Worm (Caenorhabditis elegans): ENCODE data around the gene lin-23.

DNA sequence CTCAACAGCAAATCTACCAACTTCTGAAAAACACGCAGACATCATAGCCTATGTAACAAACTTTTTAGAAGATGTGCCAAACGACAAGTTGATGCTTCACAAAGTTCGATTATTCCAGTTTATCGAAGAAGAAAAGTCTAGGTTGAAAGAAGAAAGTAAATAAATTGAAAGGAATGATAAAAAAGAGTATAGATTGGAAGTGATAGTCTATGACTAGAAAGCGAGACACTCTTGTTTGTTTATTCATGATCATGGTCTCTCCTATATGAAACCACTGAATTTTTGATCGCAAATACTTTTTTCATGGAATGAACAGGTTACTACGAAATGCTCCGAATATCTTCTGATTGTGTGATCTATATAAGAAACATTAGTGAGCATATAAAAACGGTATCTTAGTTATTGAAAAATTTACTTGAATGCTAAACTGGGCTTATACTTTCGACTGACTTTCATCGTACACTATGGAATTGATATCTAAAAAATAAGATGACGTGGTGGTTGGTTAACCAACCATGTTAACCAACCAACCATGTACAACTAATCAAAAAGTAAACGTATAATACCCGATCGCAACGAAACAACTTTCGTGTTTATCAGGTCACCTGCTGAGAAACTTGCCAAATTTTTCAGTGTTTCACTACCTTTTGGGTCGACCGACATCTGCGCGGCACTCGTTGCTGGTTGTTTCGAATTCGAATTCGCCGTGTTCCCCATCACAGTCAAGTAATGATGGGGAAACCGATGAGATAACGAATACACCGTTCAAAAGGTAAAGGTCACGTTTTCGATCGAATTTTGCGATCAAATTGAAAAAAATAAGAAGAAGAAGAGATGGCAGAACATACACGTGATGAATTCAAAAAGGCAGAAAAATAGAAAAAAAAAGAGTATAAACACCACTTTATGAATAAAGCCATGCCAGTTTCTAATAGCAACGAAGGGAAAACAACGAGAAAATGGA, 25.6 kb upstream of the lin-23 start, which contains the start of gene C32D5.8:
- TF ChIP-seq nhr-90 (tag; optimal IDR thresholded peaks at IDR 0.05), result no peak
- TF ChIP-seq F23B12.7 (tag; optimal IDR thresholded peaks at IDR 0.05; ENCODE audit: insufficient read depth), result no peak
- no peak for TF ChIP-seq nfya-2 (GFP tag; IDR thresholded peaks at IDR 0.05)
- no peak for TF ChIP-seq Y95B8A.8 (GFP tag; IDR thresholded peaks at IDR 0.05)
- no peak for TF ChIP-seq mxl-1 (tag; optimal IDR thresholded peaks at IDR 0.05)
- TF ChIP-seq Y53G8AR.9 (GFP tag; conservative IDR thresholded peaks at IDR 0.05), result no peak
- TF ChIP-seq snpc-1.1 (tag; optimal IDR thresholded peaks at IDR 0.05; ENCODE audit: insufficient read depth), result no peak
- TF ChIP-seq efl-1 (GFP tag; optimal IDR thresholded peaks at IDR 0.05), result no peak
- no peak for TF ChIP-seq F57C9.4 (tag; optimal IDR thresholded peaks at IDR 0.05)
- no peak for TF ChIP-seq hsf-1 (GFP tag; IDR thresholded peaks at IDR 0.05)
- no peak for TF ChIP-seq snpc-4 (GFP tag; optimal IDR thresholded peaks at IDR 0.05)
- TF ChIP-seq snpc-4 (tag; optimal IDR thresholded peaks at IDR 0.05), result no peak
- TF ChIP-seq Y56A3A.18 (GFP tag; IDR thresholded peaks at IDR 0.05), result no peak
- TF ChIP-seq ama-1 (optimal IDR thresholded peaks at IDR 0.05), result no peak
- TF ChIP-seq ama-1 (GFP tag; optimal IDR thresholded peaks at IDR 0.05), result no peak

Measured in whole organism, young adult.